Fruit fly (Drosophila melanogaster): ENCODE results near the gene Pbp45.

DNA sequence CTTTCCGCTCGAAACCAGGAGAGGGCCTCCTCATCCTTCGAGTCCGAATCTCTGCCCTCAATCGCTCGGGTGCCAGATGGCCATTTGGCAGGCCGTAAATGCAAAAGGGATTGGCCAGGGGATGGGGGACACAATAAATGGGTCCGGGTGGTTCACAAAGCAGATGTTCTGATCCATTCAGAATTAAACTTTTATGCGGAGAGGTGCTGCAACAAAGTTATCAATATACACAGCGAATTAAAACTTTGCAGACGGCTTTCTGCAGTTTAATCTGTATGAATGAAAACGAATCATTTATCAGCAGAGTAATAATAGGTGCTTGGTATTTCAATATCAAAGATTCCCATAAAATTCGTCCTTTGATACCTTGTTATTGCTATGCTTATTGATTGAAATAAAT is 32.0 kb downstream of the Pbp45 start:
- TF ChIP-seq lz (GFP tag; optimal IDR thresholded peaks at IDR 0.05) (no peak), Sox102F (GFP tag; optimal IDR thresholded peaks at IDR 0.05) (no peak), CG10631 (GFP tag; optimal IDR thresholded peaks at IDR 0.05) (no peak), fd59A (GFP tag; optimal IDR thresholded peaks at IDR 0.05) (no peak), Lpt (GFP tag; optimal IDR thresholded peaks at IDR 0.05) (no peak), Eip93F (GFP tag; optimal IDR thresholded peaks at IDR 0.05) (no peak), CG7368 (GFP tag; optimal IDR thresholded peaks at IDR 0.05) (no peak), Sox15 (GFP tag; optimal IDR thresholded peaks at IDR 0.05) (no peak), CG3032 (tag; optimal IDR thresholded peaks at IDR 0.05) (no peak), achi (GFP tag; optimal IDR thresholded peaks at IDR 0.05) (no peak)
